Fruit fly (Drosophila melanogaster): Measurements from ENCODE around the gene CG11668.

DNA sequence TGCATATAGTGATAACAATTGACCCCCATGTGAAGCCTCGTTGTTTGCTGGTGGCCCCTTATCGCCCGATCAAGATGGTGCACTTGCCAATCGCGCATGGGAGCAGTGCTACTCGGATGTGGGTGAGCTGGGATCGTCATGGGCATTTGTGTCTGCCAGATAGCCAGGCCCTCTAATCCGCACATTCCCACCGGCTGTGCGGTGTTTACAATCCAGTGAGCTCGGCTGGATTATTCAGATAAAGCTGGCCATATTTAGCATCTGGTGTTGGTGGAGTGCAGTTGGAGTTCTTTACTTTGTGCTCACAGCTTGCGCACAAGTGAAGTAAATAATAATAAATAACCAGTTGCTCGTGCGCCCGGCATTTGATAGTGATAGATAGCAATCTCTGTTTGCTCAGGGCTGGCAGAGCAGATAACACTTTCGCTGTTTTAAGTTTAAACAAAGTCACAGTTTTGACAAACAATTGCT lies 5.2 kb upstream of the CG11668 start:
- TF ChIP-seq Abd-B (GFP tag; optimal IDR thresholded peaks at IDR 0.05) (no peak), N (GFP tag; optimal IDR thresholded peaks at IDR 0.05) (no peak), OdsH (GFP tag; optimal IDR thresholded peaks at IDR 0.05) (no peak), CG9705 (GFP tag; optimal IDR thresholded peaks at IDR 0.05) (no peak), pan (optimal IDR thresholded peaks at IDR 0.05) (no peak), Jra (GFP tag; optimal IDR thresholded peaks at IDR 0.05) (no peak), jim (GFP tag; optimal IDR thresholded peaks at IDR 0.05) (no peak), usp (GFP tag; optimal IDR thresholded peaks at IDR 0.05) (no peak), Dif (GFP tag; optimal IDR thresholded peaks at IDR 0.05; ENCODE audit: partially characterized antibody) (no peak), HLH106 (tag; optimal IDR thresholded peaks at IDR 0.05) (no peak), ey (GFP tag; optimal IDR thresholded peaks at IDR 0.05) (no peak), psq (GFP tag; optimal IDR thresholded peaks at IDR 0.05) (no peak), fru (GFP tag; optimal IDR thresholded peaks at IDR 0.05) (no peak), Hr78 (GFP tag; optimal IDR thresholded peaks at IDR 0.05) (no peak)

Measured in whole organism, wandering third instar larva.